Worm (Caenorhabditis elegans) whole organism, mixed stage, embryonic: ENCODE data around the gene cpt-3.

Experiments
- blmp-1 ChIP-seq: fragments of 150-350 bp; optimal IDR thresholded peaks from 2 replicates; lab custom pipeline; 2014; ENCODE audit warnings: missing biosample characterization, missing genetic modification characterization
- lin-13 ChIP-seq: fragments of 150-350 bp; optimal IDR thresholded peaks from 2 replicates; lab custom pipeline; 2014; ENCODE audit warnings: missing biosample characterization, missing genetic modification characterization
- nhr-2 ChIP-seq: fragments of 150-350 bp; optimal IDR thresholded peaks from 2 replicates; lab custom pipeline; 2014; ENCODE audit warnings: missing biosample characterization, missing genetic modification characterization
- nhr-237 ChIP-seq: fragments of 150-350 bp; optimal IDR thresholded peaks from 2 replicates; lab custom pipeline; 2014; ENCODE audit warnings: missing biosample characterization, missing genetic modification characterization
- snpc-4 ChIP-seq: fragments of 150-350 bp; optimal IDR thresholded peaks from 2 replicates; lab custom pipeline; 2014; ENCODE audit warnings: missing biosample characterization, missing genetic modification characterization

- TF ChIP-seq lin-13 (tag; lab: Kevin White, UChicago) (no peak), snpc-4 (no peak), nhr-237 (tag; lab: Kevin White, UChicago) (no peak), blmp-1 (tag; lab: Kevin White, UChicago) (no peak), nhr-2 (tag; lab: Kevin White, UChicago) (no peak)
Measured at ce11 chrIII:2047907-2048306, 34.7 kb upstream of the cpt-3 start, which contains the start of gene dpy-1.
